Fruit fly (Drosophila melanogaster) whole organism, embryonic: ENCODE results near the gene Elp4.
A peak's percentile ranks its signal among the peaks of the same experiment; 100 is the strongest.

Experiments
- CG10543 ChIP-seq: fragments of 200-800 bp; sonication (Bioruptor generic); optimal IDR thresholded peaks from 3 replicates; lab custom pipeline; 2017; ENCODE audit warnings: missing biosample characterization, mild to moderate bottlenecking, missing genetic modification characterization, moderate library complexity
- CG14050 ChIP-seq: fragments of 200-800 bp; sonication (Bioruptor generic); IDR thresholded peaks from 3 replicates; pipeline ENCODE4 v1.3.6; 2022; ENCODE audit warnings: missing biosample characterization, missing genetic modification characterization
- CG17568 ChIP-seq: fragments of 200-800 bp; sonication (Bioruptor generic); optimal IDR thresholded peaks from 2 replicates; lab custom pipeline; 2018; ENCODE audit warnings: missing biosample characterization, mild to moderate bottlenecking, missing genetic modification characterization, moderate library complexity
- CG18619 ChIP-seq: fragments of 200-800 bp; sonication (Bioruptor generic); optimal IDR thresholded peaks from 3 replicates; lab custom pipeline; 2017; ENCODE audit warnings: missing biosample characterization, mild to moderate bottlenecking, missing genetic modification characterization
- CG2116 ChIP-seq: fragments of 200-800 bp; sonication (Bioruptor generic); optimal IDR thresholded peaks from 3 replicates; lab custom pipeline; 2018; ENCODE audit warnings: missing biosample characterization, mild to moderate bottlenecking, missing genetic modification characterization
- CG2129 ChIP-seq: fragments of 200-800 bp; sonication (Bioruptor generic); IDR thresholded peaks from 2 replicates; pipeline ENCODE4 v1.3.6; 2022; ENCODE audit warnings: missing biosample characterization, missing genetic modification characterization; ENCODE audit not compliant: partially characterized antibody
- CG31388 ChIP-seq: fragments of 200-800 bp; sonication (Bioruptor generic); optimal IDR thresholded peaks from 2 replicates; lab custom pipeline; 2016; ENCODE audit warnings: missing biosample characterization, missing genetic modification characterization
- CG3163 ChIP-seq: fragments of 200-800 bp; sonication (Bioruptor generic); optimal IDR thresholded peaks from 3 replicates; lab custom pipeline; 2016; ENCODE audit warnings: missing biosample characterization, missing genetic modification characterization
- CG32772 ChIP-seq: fragments of 200-800 bp; sonication (Bioruptor generic); IDR thresholded peaks from 2 replicates; pipeline ENCODE4 v1.3.6; 2022; ENCODE audit warnings: missing biosample characterization, missing genetic modification characterization
- CG34422 ChIP-seq: fragments of 200-800 bp; sonication (Bioruptor generic); IDR thresholded peaks from 3 replicates; pipeline ENCODE4 v1.3.6; 2022; ENCODE audit warnings: missing biosample characterization, missing genetic modification characterization
- CG4282 ChIP-seq: fragments of 200-800 bp; sonication (Bioruptor generic); optimal IDR thresholded peaks from 2 replicates; lab custom pipeline; 2016; ENCODE audit warnings: missing biosample characterization, missing genetic modification characterization
- CG43689 ChIP-seq: fragments of 200-800 bp; sonication (Bioruptor generic); IDR thresholded peaks from 2 replicates; pipeline ENCODE4 v1.3.6; 2022; ENCODE audit warnings: missing biosample characterization, missing genetic modification characterization
- CG7372 ChIP-seq: fragments of 200-800 bp; sonication (Bioruptor generic); IDR thresholded peaks from 2 replicates; pipeline ENCODE4 v1.3.6; 2022; ENCODE audit warnings: missing biosample characterization, missing genetic modification characterization
- CG7745 ChIP-seq: fragments of 200-800 bp; sonication (Bioruptor generic); optimal IDR thresholded peaks from 2 replicates; lab custom pipeline; 2018; ENCODE audit warnings: missing biosample characterization, mild to moderate bottlenecking, missing genetic modification characterization, moderate library complexity
- CG8290 ChIP-seq, 3 experiments: fragments of 200-800 bp; sonication (Bioruptor generic); optimal IDR thresholded peaks; 2 replicates each; lab custom pipeline; 2016 to 2019; ENCODE audit warnings: missing biosample characterization in 3 of 3, missing genetic modification characterization in 3 of 3, mild to moderate bottlenecking in 2 of 3, moderate library complexity in 1 of 3
- CG9215 ChIP-seq: fragments of 200-800 bp; sonication (Bioruptor generic); IDR thresholded peaks from 2 replicates; pipeline ENCODE4 v1.3.6; 2022; ENCODE audit warnings: missing biosample characterization, missing genetic modification characterization
- CG9817 ChIP-seq: fragments of 200-800 bp; sonication (Bioruptor generic); optimal IDR thresholded peaks from 2 replicates; lab custom pipeline; 2018; ENCODE audit warnings: missing biosample characterization, mild to moderate bottlenecking, missing genetic modification characterization, moderate library complexity
- CrebB ChIP-seq: fragments of 200-800 bp; sonication (Bioruptor generic); optimal IDR thresholded peaks from 3 replicates; lab custom pipeline; 2018; ENCODE audit warnings: missing biosample characterization, mild to moderate bottlenecking, missing genetic modification characterization
- Dek ChIP-seq: fragments of 200-800 bp; sonication (Bioruptor generic); optimal IDR thresholded peaks from 3 replicates; lab custom pipeline; 2019; ENCODE audit warnings: missing biosample characterization, mild to moderate bottlenecking, missing genetic modification characterization, moderate library complexity
- ERR ChIP-seq: fragments of 200-800 bp; sonication (Bioruptor generic); optimal IDR thresholded peaks from 2 replicates; lab custom pipeline; 2016; ENCODE audit warnings: missing biosample characterization, missing genetic modification characterization
- Fer3 ChIP-seq: fragments of 200-800 bp; sonication (Bioruptor generic); optimal IDR thresholded peaks from 2 replicates; lab custom pipeline; 2018; ENCODE audit warnings: missing biosample characterization, mild to moderate bottlenecking, missing genetic modification characterization, moderate library complexity
- H15 ChIP-seq: fragments of 200-800 bp; sonication (Bioruptor generic); IDR thresholded peaks from 3 replicates; pipeline ENCODE4 v1.3.6; 2022; ENCODE audit warnings: missing biosample characterization, missing genetic modification characterization
- Hr78 ChIP-seq, 2 experiments: fragments of 200-800 bp in 1 of 2; fragments of >200 bp in 1 of 2; sonication (Bioruptor generic) in 1 of 2; optimal IDR thresholded peaks; 2 replicates each; lab custom pipeline; 2017 to 2019; ENCODE audit warnings: missing biosample characterization in 2 of 2, missing genetic modification characterization in 2 of 2, mild to moderate bottlenecking in 1 of 2, moderate library complexity in 1 of 2
- Hsf ChIP-seq: fragments of 200-800 bp; sonication (Bioruptor generic); optimal IDR thresholded peaks from 3 replicates; lab custom pipeline; 2016; ENCODE audit warnings: missing biosample characterization, missing genetic modification characterization
- Kr ChIP-seq: fragments of 200-800 bp; sonication (Bioruptor generic); optimal IDR thresholded peaks from 2 replicates; lab custom pipeline; 2017; ENCODE audit warnings: missing biosample characterization, mild to moderate bottlenecking, missing genetic modification characterization
- Meics ChIP-seq: fragments of 200-800 bp; sonication (Bioruptor generic); optimal IDR thresholded peaks from 2 replicates; lab custom pipeline; 2017; ENCODE audit warnings: missing biosample characterization, mild to moderate bottlenecking, missing genetic modification characterization
- NFAT ChIP-seq: fragments of 200-800 bp; sonication (Bioruptor generic); IDR thresholded peaks from 2 replicates; pipeline ENCODE4 v1.3.6; 2022; ENCODE audit warnings: missing biosample characterization, missing genetic modification characterization
- NK7.1 ChIP-seq: fragments of 200-800 bp; sonication (Bioruptor generic); optimal IDR thresholded peaks from 3 replicates; lab custom pipeline; 2016; ENCODE audit warnings: missing biosample characterization, missing genetic modification characterization
- Ptx1 ChIP-seq: fragments of 200-800 bp; sonication (Bioruptor generic); IDR thresholded peaks from 2 replicates; pipeline ENCODE4 v1.3.6; 2022; ENCODE audit warnings: missing biosample characterization, missing genetic modification characterization
- Side ChIP-seq: fragments of 200-800 bp; sonication (Bioruptor generic); optimal IDR thresholded peaks from 2 replicates; lab custom pipeline; 2016; ENCODE audit warnings: missing biosample characterization, missing genetic modification characterization
- Sox100B ChIP-seq: fragments of 200-800 bp; sonication (Bioruptor generic); optimal IDR thresholded peaks from 3 replicates; lab custom pipeline; 2018; ENCODE audit warnings: missing biosample characterization, mild to moderate bottlenecking, missing genetic modification characterization
- Sox102F ChIP-seq: fragments of 200-800 bp; sonication (Bioruptor generic); optimal IDR thresholded peaks from 2 replicates; lab custom pipeline; 2018; ENCODE audit warnings: missing biosample characterization, mild to moderate bottlenecking, missing genetic modification characterization, moderate library complexity
- amos ChIP-seq: fragments of 200-800 bp; sonication (Bioruptor generic); IDR thresholded peaks from 2 replicates; pipeline ENCODE4 v1.3.6; 2022; ENCODE audit warnings: missing biosample characterization, missing genetic modification characterization; ENCODE audit not compliant: partially characterized antibody
- crc ChIP-seq: fragments of 200-800 bp; sonication (Bioruptor generic); optimal IDR thresholded peaks from 2 replicates; lab custom pipeline; 2016; ENCODE audit warnings: missing biosample characterization, missing genetic modification characterization
- dimm ChIP-seq: fragments of 200-800 bp; sonication (Bioruptor generic); IDR thresholded peaks from 2 replicates; pipeline ENCODE4 v1.3.6; 2022; ENCODE audit warnings: missing biosample characterization, missing genetic modification characterization
- en ChIP-seq: fragments of 200-800 bp; sonication (Bioruptor generic); optimal IDR thresholded peaks from 2 replicates; lab custom pipeline; 2016; ENCODE audit warnings: missing biosample characterization, missing genetic modification characterization
- ewg ChIP-seq: fragments of 200-800 bp; sonication (Bioruptor generic); optimal IDR thresholded peaks from 3 replicates; lab custom pipeline; 2017; ENCODE audit warnings: mild to moderate bottlenecking, missing biosample characterization, missing genetic modification reagents, missing genetic modification characterization
- gro ChIP-seq: fragments of 200-800 bp; sonication (Bioruptor generic); optimal IDR thresholded peaks from 2 replicates; lab custom pipeline; 2016; ENCODE audit warnings: missing biosample characterization, missing genetic modification characterization
- hkb ChIP-seq, 2 experiments: fragments of 200-800 bp in 1 of 2; fragments of >200 bp in 1 of 2; sonication (Bioruptor generic) in 1 of 2; IDR thresholded peaks in 1 of 2; optimal IDR thresholded peaks in 1 of 2; 2 replicates each; pipeline versions ENCODE4 v1.3.6 to Lab custom; 2017 to 2022; ENCODE audit warnings: missing biosample characterization in 1 of 2, missing genetic modification characterization in 1 of 2
- kay ChIP-seq: fragments of 200-800 bp; sonication (Bioruptor generic); optimal IDR thresholded peaks from 2 replicates; lab custom pipeline; 2016; ENCODE audit warnings: missing biosample characterization, missing genetic modification characterization
- mam ChIP-seq: fragments of 200-800 bp; sonication (Bioruptor generic); optimal IDR thresholded peaks from 3 replicates; lab custom pipeline; 2016; ENCODE audit warnings: missing biosample characterization, missing genetic modification characterization
- mld ChIP-seq: fragments of 200-800 bp; sonication (Bioruptor generic); IDR thresholded peaks from 3 replicates; pipeline ENCODE4 v1.3.6; 2022; ENCODE audit warnings: missing biosample characterization, missing genetic modification characterization; ENCODE audit not compliant: partially characterized antibody
- otp ChIP-seq: fragments of 200-800 bp; sonication (Bioruptor generic); IDR thresholded peaks from 3 replicates; pipeline ENCODE4, ENCODE4 v1.3.6; 2022; ENCODE audit warnings: missing biosample characterization, missing genetic modification characterization
- scrt ChIP-seq: fragments of 200-800 bp; sonication (Bioruptor generic); optimal IDR thresholded peaks from 2 replicates; lab custom pipeline; 2018; ENCODE audit warnings: missing biosample characterization, mild to moderate bottlenecking, missing genetic modification characterization, moderate library complexity
- sisA ChIP-seq: fragments of 200-800 bp; sonication (Bioruptor generic); IDR thresholded peaks from 2 replicates; pipeline ENCODE4 v1.3.6; 2022; ENCODE audit warnings: missing biosample characterization, missing genetic modification characterization
- sr ChIP-seq: fragments of 200-800 bp; sonication (Bioruptor generic); IDR thresholded peaks from 3 replicates; pipeline ENCODE4 v1.3.6; 2022; ENCODE audit warnings: missing biosample characterization, missing genetic modification characterization
- tap ChIP-seq: fragments of 200-800 bp; optimal IDR thresholded peaks from 3 replicates; lab custom pipeline; 2019; ENCODE audit warnings: missing biosample characterization, mild to moderate bottlenecking, missing genetic modification characterization, moderate library complexity
- unpg ChIP-seq: fragments of 200-800 bp; sonication (Bioruptor generic); optimal IDR thresholded peaks from 3 replicates; lab custom pipeline; 2018; ENCODE audit warnings: missing biosample characterization, mild to moderate bottlenecking, missing genetic modification characterization, moderate library complexity
- z ChIP-seq: fragments of 200-800 bp; sonication (Bioruptor generic); IDR thresholded peaks from 3 replicates; pipeline ENCODE4 v1.3.6; 2022; ENCODE audit warnings: missing biosample characterization, missing genetic modification characterization

The Elp4 gene

dm6 chr2L:5496468-5497093 is 27.4 kb upstream of the Elp4 start (continued):
- peak; percentile 18 for TF ChIP-seq ewg (GFP tag; lab: Kevin White, UChicago)
- peak; percentile 57 for TF ChIP-seq CG8290 (GFP tag; optimal IDR thresholded peaks at IDR 0.05; lab: Kevin White, UChicago)
- peak in 1 of 2 experiments; percentile 27 for TF ChIP-seq CG8290 (tag; optimal IDR thresholded peaks at IDR 0.05; lab: Kevin White, UChicago)
- peak; percentile 29 for TF ChIP-seq CG17568
- no peak for TF ChIP-seq CG10543 (GFP tag; lab: Kevin White, UChicago)
- TF ChIP-seq CG4282 (GFP tag; lab: Kevin White, UChicago): no peak
- peak; percentile 14 for TF ChIP-seq gro (GFP tag; lab: Kevin White, UChicago)
- no peak for TF ChIP-seq kay (GFP tag; lab: Kevin White, UChicago)
- peak; percentile 17 for TF ChIP-seq crc (GFP tag; lab: Kevin White, UChicago)
- TF ChIP-seq CG14050 (GFP tag; lab: Robert Waterston, UW): no peak
- no peak for TF ChIP-seq CG2116 (GFP tag; lab: Kevin White, UChicago)
- TF ChIP-seq Side (GFP tag; lab: Kevin White, UChicago): peak; percentile 32
- TF ChIP-seq unpg (GFP tag; lab: Kevin White, UChicago): peak; percentile 78
- no peak for TF ChIP-seq z (GFP tag; lab: Robert Waterston, UW)
- TF ChIP-seq scrt (GFP tag; lab: Kevin White, UChicago): peak; percentile 17
- TF ChIP-seq dimm: no peak
- TF ChIP-seq CG32772: peak; percentile 57; the same call in 1 of the 2 replicates
- peak; percentile 51 for TF ChIP-seq Fer3 (tag; lab: Kevin White, UChicago)
- peak; percentile 6 for TF ChIP-seq CG7745
- peak; percentile 36 for TF ChIP-seq Dek (tag; lab: Kevin White, UChicago)
- no peak for TF ChIP-seq sr (GFP tag; lab: Robert Waterston, UW)
- TF ChIP-seq CG31388 (GFP tag; lab: Kevin White, UChicago): no peak
- TF ChIP-seq mam (GFP tag; lab: Kevin White, UChicago): peak; percentile 46
- no peak for TF ChIP-seq CG3163 (GFP tag; lab: Kevin White, UChicago)
- no peak for TF ChIP-seq hkb (optimal IDR thresholded peaks at IDR 0.05; lab: Kevin White, UChicago)
- TF ChIP-seq hkb (GFP tag; IDR thresholded peaks at IDR 0.05; lab: Robert Waterston, UW): peak; percentile 70
- peak; percentile 63 for TF ChIP-seq Hsf (GFP tag; lab: Kevin White, UChicago)
- TF ChIP-seq CG18619: peak; percentile 15
- TF ChIP-seq CG9215 (GFP tag; lab: Robert Waterston, UW): peak; percentile 18; the same call in 1 of the 2 replicates
- peak; percentile 63; the same call in 1 of the 3 replicates for TF ChIP-seq otp (GFP tag; lab: Robert Waterston, UW)
- TF ChIP-seq CG34422 (GFP tag; lab: Robert Waterston, UW): 0 out of 3 replicates have a peak, but pooled peaks have one; percentile 48
- peak; percentile 1 for TF ChIP-seq CrebB (tag; lab: Kevin White, UChicago)
- peak; percentile 54 for TF ChIP-seq Ptx1 (GFP tag; lab: Robert Waterston, UW)
- no peak for TF ChIP-seq Kr (GFP tag; lab: Kevin White, UChicago)
- peak; percentile 35; the same call in 1 of the 2 replicates for TF ChIP-seq NFAT (GFP tag; lab: Robert Waterston, UW)
- no peak for TF ChIP-seq Hr78 (GFP tag; optimal IDR thresholded peaks at IDR 0.05; lab: Kevin White, UChicago)
- no peak for TF ChIP-seq mld (GFP tag; lab: Robert Waterston, UW)
- peak; percentile 9 for TF ChIP-seq NK7.1 (GFP tag; lab: Kevin White, UChicago)
- TF ChIP-seq CG7372: peak; percentile 70
- no peak for TF ChIP-seq CG43689 (GFP tag; lab: Robert Waterston, UW)
- peak; percentile 48 for TF ChIP-seq Sox100B
- no peak for TF ChIP-seq ERR (GFP tag; lab: Kevin White, UChicago)
- TF ChIP-seq en (GFP tag; lab: Kevin White, UChicago): peak; percentile 13
- peak; percentile 62 for TF ChIP-seq CG9817 (tag; lab: Kevin White, UChicago)
- TF ChIP-seq Sox102F (GFP tag; lab: Kevin White, UChicago): peak; percentile 62
- TF ChIP-seq Meics (GFP tag; lab: Kevin White, UChicago): peak; percentile 40
- no peak for TF ChIP-seq CG2129
- peak; percentile 74 for TF ChIP-seq sisA (GFP tag; lab: Robert Waterston, UW)
- TF ChIP-seq tap (tag; lab: Kevin White, UChicago): peak; percentile 56
- TF ChIP-seq H15 (GFP tag; lab: Robert Waterston, UW): peak; percentile 37; the same call in 1 of the 3 replicates
- no peak for TF ChIP-seq amos (GFP tag; lab: Robert Waterston, UW)
